Worm (Caenorhabditis elegans) whole organism, young adult: ENCODE data around the gene nhr-172.

Experiments
- B0261.1 ChIP-seq: sonication (generic microtip); optimal IDR thresholded peaks from 2 replicates; lab custom pipeline; 2016; ENCODE audit warnings: mild to moderate bottlenecking, missing genetic modification characterization, moderate library complexity, missing compliant biosample characterization
- D2030.7 ChIP-seq: fragments of 200-800 bp; sonication (Bioruptor generic); IDR thresholded peaks from 2 replicates; pipeline ENCODE4 v1.3.6; 2022; ENCODE audit warnings: missing genetic modification reagents, missing genetic modification characterization, missing compliant biosample characterization
- F10E7.11 ChIP-seq: sonication (generic microtip); optimal IDR thresholded peaks from 2 replicates; lab custom pipeline; 2017; ENCODE audit warnings: mild to moderate bottlenecking, missing genetic modification characterization, moderate library complexity, missing compliant biosample characterization
- F22D6.2 ChIP-seq: sonication (generic microtip); optimal IDR thresholded peaks from 2 replicates; lab custom pipeline; 2016; ENCODE audit warnings: mild to moderate bottlenecking, missing genetic modification characterization, missing compliant biosample characterization
- F33H1.4 ChIP-seq: fragments of 200-800 bp; sonication (Bioruptor generic); IDR thresholded peaks from 2 replicates; pipeline ENCODE4 v1.3.6; 2022; ENCODE audit warnings: missing genetic modification reagents, missing genetic modification characterization, missing compliant biosample characterization
- F37B4.10 ChIP-seq: fragments of 200-800 bp; sonication (Bioruptor generic); IDR thresholded peaks from 2 replicates; pipeline ENCODE4 v1.3.6; 2022; ENCODE audit warnings: missing genetic modification characterization, missing compliant biosample characterization
- F39B2.1 ChIP-seq: fragments of 200-800 bp; sonication (Bioruptor generic); IDR thresholded peaks from 2 replicates; pipeline ENCODE4 v1.3.6; 2022; ENCODE audit warnings: missing genetic modification reagents, missing genetic modification characterization, missing compliant biosample characterization
- F49E8.2 ChIP-seq: sonication (generic microtip); optimal IDR thresholded peaks from 3 replicates; lab custom pipeline; 2017; ENCODE audit warnings: missing genetic modification characterization, mild to moderate bottlenecking, missing compliant biosample characterization, antibody characterized with exemption, moderate library complexity; ENCODE audit not compliant: insufficient read depth
- F52B5.7 ChIP-seq: sonication (generic microtip); optimal IDR thresholded peaks from 2 replicates; lab custom pipeline; 2016; ENCODE audit warnings: mild to moderate bottlenecking, missing genetic modification characterization, missing compliant biosample characterization
- F57A8.1 ChIP-seq: fragments of 200-800 bp; sonication (Bioruptor generic); optimal IDR thresholded peaks from 2 replicates; lab custom pipeline; 2018; ENCODE audit warnings: mild to moderate bottlenecking, missing genetic modification characterization, moderate library complexity, missing compliant biosample characterization
- T07F8.4 ChIP-seq: sonication (generic microtip); optimal IDR thresholded peaks from 2 replicates; lab custom pipeline; 2016; ENCODE audit warnings: mild to moderate bottlenecking, missing genetic modification characterization, moderate library complexity, missing compliant biosample characterization
- Y53F4B.3 ChIP-seq: fragments of 200-800 bp; sonication (Bioruptor generic); IDR thresholded peaks from 2 replicates; pipeline ENCODE4 v1.3.6; 2022; ENCODE audit warnings: missing genetic modification reagents, missing genetic modification characterization, missing compliant biosample characterization
- Y56A3A.18 ChIP-seq: fragments of 200-800 bp; sonication (Bioruptor generic); IDR thresholded peaks from 2 replicates; pipeline ENCODE4 v1.3.6; 2022; ENCODE audit warnings: missing genetic modification reagents, missing genetic modification characterization, missing compliant biosample characterization
- Y79H2A.3 ChIP-seq: fragments of 200-800 bp; sonication (Bioruptor generic); conservative IDR thresholded peaks from 2 replicates; pipeline ENCODE4 v1.3.6; 2022; ENCODE audit warnings: missing genetic modification reagents, missing genetic modification characterization, missing compliant biosample characterization
- akir-1 ChIP-seq: fragments of 200-800 bp; sonication (Bioruptor generic); optimal IDR thresholded peaks from 2 replicates; lab custom pipeline; 2018; ENCODE audit warnings: mild to moderate bottlenecking, missing genetic modification characterization, moderate library complexity, missing compliant biosample characterization
- aptf-3 ChIP-seq: fragments of 200-800 bp; sonication (Bioruptor generic); IDR thresholded peaks from 2 replicates; pipeline ENCODE4 v1.3.6; 2022; ENCODE audit warnings: missing genetic modification characterization, missing compliant biosample characterization
- attf-5 ChIP-seq: fragments of 200-800 bp; sonication (Bioruptor generic); optimal IDR thresholded peaks from 2 replicates; lab custom pipeline; 2018; ENCODE audit warnings: mild to moderate bottlenecking, missing genetic modification characterization, missing compliant biosample characterization
- bed-1 ChIP-seq: fragments of 200-800 bp; sonication (Bioruptor generic); IDR thresholded peaks from 2 replicates; pipeline ENCODE4 v1.3.6; 2022; ENCODE audit warnings: missing genetic modification reagents, missing genetic modification characterization, missing compliant biosample characterization
- bed-2 ChIP-seq: fragments of 200-800 bp; sonication (Bioruptor generic); IDR thresholded peaks from 2 replicates; pipeline ENCODE4 v1.3.6; 2022; ENCODE audit warnings: missing genetic modification reagents, missing genetic modification characterization, missing compliant biosample characterization
- ceh-100 ChIP-seq: fragments of 200-800 bp; sonication (Bioruptor generic); IDR thresholded peaks from 2 replicates; pipeline ENCODE4 v1.3.6; 2022; ENCODE audit warnings: missing genetic modification reagents, missing genetic modification characterization, missing compliant biosample characterization
- ceh-79 ChIP-seq: sonication (generic microtip); optimal IDR thresholded peaks from 2 replicates; lab custom pipeline; 2017; ENCODE audit warnings: mild to moderate bottlenecking, missing genetic modification characterization, missing compliant biosample characterization
- chd-7 ChIP-seq: sonication (generic microtip); optimal IDR thresholded peaks from 2 replicates; lab custom pipeline; 2016; ENCODE audit warnings: mild to moderate bottlenecking, missing genetic modification characterization, moderate library complexity, missing compliant biosample characterization
- dpl-1 ChIP-seq: fragments of 150-350 bp; optimal IDR thresholded peaks from 2 replicates; lab custom pipeline; 2014; ENCODE audit warnings: missing biosample characterization, missing genetic modification reagents, missing genetic modification characterization
- ets-4 ChIP-seq: fragments of 200-800 bp; sonication (Bioruptor generic); optimal IDR thresholded peaks from 2 replicates; lab custom pipeline; 2018; ENCODE audit warnings: mild to moderate bottlenecking, missing genetic modification characterization, missing compliant biosample characterization
- gei-17 ChIP-seq: fragments of 200-800 bp; sonication (Bioruptor generic); optimal IDR thresholded peaks from 2 replicates; lab custom pipeline; 2018; ENCODE audit warnings: mild to moderate bottlenecking, missing genetic modification characterization, missing compliant biosample characterization
- hlh-26 ChIP-seq: fragments of 200-800 bp; sonication (Bioruptor generic); conservative IDR thresholded peaks from 2 replicates; pipeline ENCODE4 v1.3.6; 2022; ENCODE audit warnings: missing genetic modification reagents, missing genetic modification characterization, missing compliant biosample characterization
- hmg-1.2 ChIP-seq: fragments of 200-800 bp; sonication (Bioruptor generic); IDR thresholded peaks from 2 replicates; pipeline ENCODE4 v1.3.6; 2022; ENCODE audit warnings: missing genetic modification reagents, missing genetic modification characterization, missing compliant biosample characterization
- lag-1 ChIP-seq: fragments of 200-800 bp; sonication (Bioruptor generic); IDR thresholded peaks from 2 replicates; pipeline ENCODE4 v1.3.6; 2022; ENCODE audit warnings: missing genetic modification reagents, missing genetic modification characterization, missing compliant biosample characterization
- lin-54 ChIP-seq: fragments of 200-800 bp; sonication (Bioruptor generic); optimal IDR thresholded peaks from 2 replicates; lab custom pipeline; 2018; ENCODE audit warnings: mild to moderate bottlenecking, missing genetic modification characterization, missing compliant biosample characterization
- madf-8 ChIP-seq: fragments of 200-800 bp; sonication (Bioruptor generic); conservative IDR thresholded peaks from 2 replicates; pipeline ENCODE4 v1.3.6; 2022; ENCODE audit warnings: missing genetic modification reagents, missing genetic modification characterization, missing compliant biosample characterization
- mxl-1 ChIP-seq: sonication (generic microtip); optimal IDR thresholded peaks from 2 replicates; lab custom pipeline; 2016; ENCODE audit warnings: missing genetic modification characterization, missing compliant biosample characterization
- nfya-1 ChIP-seq: sonication (generic microtip); optimal IDR thresholded peaks from 2 replicates; lab custom pipeline; 2017; ENCODE audit warnings: antibody characterized with exemption, missing compliant biosample characterization, missing genetic modification characterization, borderline replicate concordance; ENCODE audit not compliant: insufficient read depth
- nhr-80 ChIP-seq: sonication (generic microtip); optimal IDR thresholded peaks from 2 replicates; lab custom pipeline; 2016; ENCODE audit warnings: missing genetic modification characterization, missing compliant biosample characterization
- pbrm-1 ChIP-seq: fragments of 200-800 bp; sonication (Bioruptor generic); IDR thresholded peaks from 2 replicates; pipeline ENCODE4 v1.3.6; 2022; ENCODE audit warnings: missing genetic modification reagents, missing genetic modification characterization, missing compliant biosample characterization
- rcor-1 ChIP-seq: fragments of 200-800 bp; sonication (Bioruptor generic); IDR thresholded peaks from 2 replicates; pipeline ENCODE4 v1.3.6; 2022; ENCODE audit warnings: missing genetic modification reagents, missing genetic modification characterization, missing compliant biosample characterization
- sdz-38 ChIP-seq: sonication (generic microtip); optimal IDR thresholded peaks from 2 replicates; lab custom pipeline; 2016; ENCODE audit warnings: missing genotype, missing genetic modification characterization, missing compliant biosample characterization
- snpc-1.3 ChIP-seq: sonication (generic microtip); optimal IDR thresholded peaks from 2 replicates; lab custom pipeline; 2017; ENCODE audit warnings: missing genetic modification characterization, mild to moderate bottlenecking, missing compliant biosample characterization, antibody characterized with exemption, moderate library complexity, missing genotype, missing genetic modification reagents; ENCODE audit not compliant: insufficient read depth
- sptf-2 ChIP-seq: fragments of 200-800 bp; sonication (Bioruptor generic); optimal IDR thresholded peaks from 2 replicates; lab custom pipeline; 2018; ENCODE audit warnings: mild to moderate bottlenecking, missing genetic modification characterization, missing compliant biosample characterization
- tbp1 ChIP-seq: fragments of 200-800 bp; sonication (Bioruptor generic); optimal IDR thresholded peaks from 2 replicates; lab custom pipeline; 2018; ENCODE audit warnings: mild to moderate bottlenecking, missing genetic modification characterization, missing compliant biosample characterization
- unc-62 ChIP-seq: fragments of 150-350 bp; optimal IDR thresholded peaks from 2 replicates; lab custom pipeline; 2014; ENCODE audit warnings: missing biosample characterization, missing genetic modification reagents, missing genetic modification characterization
- xnd-1 ChIP-seq: sonication (generic microtip); optimal IDR thresholded peaks from 2 replicates; lab custom pipeline; 2016; ENCODE audit warnings: missing genotype, missing genetic modification reagents, missing genetic modification characterization, missing compliant biosample characterization
- ztf-22 ChIP-seq: fragments of 200-800 bp; sonication (Bioruptor generic); optimal IDR thresholded peaks from 2 replicates; lab custom pipeline; 2018; ENCODE audit warnings: mild to moderate bottlenecking, missing genetic modification characterization, moderate library complexity, missing compliant biosample characterization
- ztf-3 ChIP-seq: fragments of 200-800 bp; sonication (Bioruptor generic); optimal IDR thresholded peaks from 2 replicates; lab custom pipeline; 2018; ENCODE audit warnings: mild to moderate bottlenecking, missing genetic modification characterization, missing compliant biosample characterization

Gene nhr-172

DNA sequence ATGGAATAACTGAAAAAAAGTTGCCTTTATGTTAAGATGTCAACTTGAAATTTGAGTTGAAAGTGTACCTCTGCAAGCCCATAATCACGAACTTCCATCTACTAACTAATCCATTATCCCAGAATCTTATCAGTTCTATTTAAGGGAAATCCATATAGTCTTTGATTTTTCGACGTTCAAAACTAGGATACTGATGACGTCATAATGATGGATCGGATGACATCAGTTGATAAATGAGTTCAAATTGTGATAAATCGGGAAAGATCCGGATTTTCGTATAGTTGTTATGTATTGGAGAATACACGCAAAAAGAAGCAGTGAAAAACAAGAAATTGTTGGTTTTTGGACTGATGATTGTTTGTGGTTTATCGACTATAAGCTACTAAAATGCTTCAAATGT is 34.9 kb downstream of the nhr-172 start:
- no peak for TF ChIP-seq hlh-26 (GFP tag; lab: Robert Waterston, UW)
- no peak for TF ChIP-seq F33H1.4 (GFP tag; lab: Robert Waterston, UW)
- no peak for TF ChIP-seq sdz-38
- TF ChIP-seq dpl-1 (GFP tag; lab: Kevin White, UChicago): no peak
- TF ChIP-seq bed-2 (GFP tag; lab: Robert Waterston, UW): no peak
- no peak for TF ChIP-seq F52B5.7 (tag; lab: Kevin White, UChicago)

ce11 chrV:7545187-7545586 is 36.4 kb downstream of the nhr-172 start, which contains the start of the genes C54F6.19 and nhx-3:
Gene C54F6.19 (plus strand): TSS chrV:7545487.
Gene nhx-3 (minus strand): TSS chrV:7545523.
- no peak for TF ChIP-seq chd-7 (tag; lab: Kevin White, UChicago)
- TF ChIP-seq ztf-3 (GFP tag; lab: Kevin White, UChicago): no peak
- no peak for TF ChIP-seq akir-1
- no peak for TF ChIP-seq pbrm-1 (GFP tag; lab: Robert Waterston, UW)
- no peak for TF ChIP-seq F22D6.2 (tag; lab: Kevin White, UChicago)
- TF ChIP-seq xnd-1 (tag; lab: Kevin White, UChicago): no peak
- no peak for TF ChIP-seq gei-17
- no peak for TF ChIP-seq sptf-2 (GFP tag; lab: Kevin White, UChicago)
- TF ChIP-seq nfya-1 (tag; lab: Kevin White, UChicago): no peak
- TF ChIP-seq madf-8 (GFP tag; lab: Robert Waterston, UW): no peak
- no peak for TF ChIP-seq F52B5.7 (tag; lab: Kevin White, UChicago)
- TF ChIP-seq ceh-100 (GFP tag; lab: Robert Waterston, UW): no peak
- no peak for TF ChIP-seq dpl-1 (GFP tag; lab: Kevin White, UChicago)

DNA sequence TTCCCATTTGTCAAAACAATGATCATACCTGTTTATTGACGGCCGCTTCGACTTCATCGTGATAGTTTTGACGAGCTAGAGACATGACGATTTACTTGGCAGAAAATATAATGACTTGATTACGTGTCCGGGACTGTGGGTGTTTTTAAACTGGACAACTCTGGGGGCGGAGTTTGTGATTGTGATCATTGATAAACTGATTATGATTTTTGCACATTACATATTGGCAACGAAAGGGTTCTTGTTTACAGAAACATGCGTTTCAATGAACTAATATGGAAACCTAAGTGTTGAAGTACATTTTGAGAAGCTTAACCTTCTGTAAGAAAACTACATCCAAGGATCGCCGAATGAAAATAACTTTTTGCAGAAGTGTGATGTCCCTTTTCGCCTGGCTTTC is 38.7 kb downstream of the nhr-172 start, which contains the start of gene ftn-1:
TSS of gene ftn-1 (minus strand) at position 101 of the 400 bp plus-strand sequence.
- TF ChIP-seq ets-4 (GFP tag; lab: Kevin White, UChicago): no peak
- TF ChIP-seq D2030.7 (GFP tag; lab: Robert Waterston, UW): no peak
- TF ChIP-seq attf-5 (GFP tag; lab: Kevin White, UChicago): no peak
- no peak for TF ChIP-seq F10E7.11
- TF ChIP-seq ceh-79: no peak
- no peak for TF ChIP-seq F57A8.1 (GFP tag; lab: Kevin White, UChicago)
- TF ChIP-seq unc-62 (GFP tag; lab: Kevin White, UChicago): no peak
- TF ChIP-seq rcor-1 (GFP tag; lab: Robert Waterston, UW): no peak
- no peak for TF ChIP-seq hmg-1.2 (GFP tag; lab: Robert Waterston, UW)
- TF ChIP-seq Y56A3A.18 (GFP tag; lab: Robert Waterston, UW): no peak

- no peak for TF ChIP-seq F49E8.2 (tag; lab: Kevin White, UChicago)
- TF ChIP-seq nhr-80 (tag; lab: Kevin White, UChicago): peak; percentile 21
- TF ChIP-seq Y79H2A.3 (GFP tag; lab: Robert Waterston, UW): no peak
- no peak for TF ChIP-seq F37B4.10 (GFP tag; lab: Robert Waterston, UW)
- TF ChIP-seq snpc-1.3 (tag; lab: Kevin White, UChicago): no peak
Observed at ce11 chrV:7548017-7548416, 39.2 kb downstream of the nhr-172 start.

DNA sequence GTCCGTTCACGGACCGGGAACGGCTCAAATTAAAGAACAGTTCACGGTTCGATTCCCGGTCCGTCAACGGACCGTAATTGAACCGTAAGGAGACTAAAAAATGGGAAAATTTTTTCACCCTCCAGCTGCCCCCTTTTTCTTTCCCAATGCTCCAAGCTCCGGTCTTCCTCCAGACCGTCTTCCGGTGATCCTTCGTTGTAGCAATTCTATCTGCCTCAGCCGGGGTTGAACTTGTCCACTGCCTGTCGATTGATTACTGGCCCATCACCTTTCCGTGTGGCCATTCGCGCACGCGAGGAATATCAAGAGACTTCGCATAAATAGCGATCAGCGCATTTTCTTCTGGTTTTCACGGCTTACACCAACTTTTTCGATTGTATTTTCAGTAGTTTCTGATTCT is 39.7 kb downstream of the nhr-172 start:
- TF ChIP-seq ztf-22 (GFP tag; lab: Kevin White, UChicago) (peak; percentile 10), T07F8.4 (tag; lab: Kevin White, UChicago) (peak; percentile 43), F39B2.1 (GFP tag; lab: Robert Waterston, UW) (0 out of 2 replicates have a peak, but pooled peaks have one; percentile 38), mxl-1 (tag; lab: Kevin White, UChicago) (peak; percentile 47), Y53F4B.3 (peak; percentile 62; the same call in 1 of the 2 replicates), aptf-3 (GFP tag; lab: Robert Waterston, UW) (peak; percentile 93), bed-2 (GFP tag; lab: Robert Waterston, UW) (peak; percentile 66; the same call in 1 of the 2 replicates), B0261.1 (tag; lab: Kevin White, UChicago) (peak; percentile 62), tbp1 (GFP tag; lab: Kevin White, UChicago) (peak; percentile 85), lin-54 (GFP tag; lab: Kevin White, UChicago) (peak; percentile 57), lag-1 (GFP tag; lab: Robert Waterston, UW) (0 out of 2 replicates have a peak, but pooled peaks have one; percentile 59), bed-1 (peak; percentile 84; the same call in 1 of the 2 replicates)
